Worm (Caenorhabditis elegans): ENCODE measurements around the gene atad-3.

atad-3 gene

DNA sequence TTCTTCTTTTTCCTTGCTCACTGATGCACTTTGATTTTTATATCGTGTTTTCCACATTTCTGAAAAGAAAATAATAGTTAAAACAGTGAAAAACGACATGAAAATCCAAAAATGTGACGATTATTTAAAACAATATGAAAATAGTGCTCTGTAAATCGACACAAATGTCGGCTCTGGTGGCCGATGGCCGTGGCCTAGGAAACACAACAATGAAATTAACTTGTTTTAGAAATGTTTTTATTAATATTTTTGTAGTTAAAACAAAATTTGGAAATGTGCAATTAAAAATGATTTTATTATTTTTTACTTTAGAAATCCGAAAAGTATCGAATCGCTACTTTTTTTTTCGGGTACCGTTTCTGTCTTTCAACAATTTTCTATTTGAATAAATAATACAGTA, 48.0 kb upstream of the atad-3 start, which contains the start of gene arv-1 (continued):
- TF ChIP-seq ceh-31 (tag; optimal IDR thresholded peaks at IDR 0.05) (peak; percentile 79), lim-6 (tag; optimal IDR thresholded peaks at IDR 0.05) (no peak), dve-1 (tag; optimal IDR thresholded peaks at IDR 0.05) (no peak), tbx-7 (tag; optimal IDR thresholded peaks at IDR 0.05) (peak; percentile 74), T23F11.4 (GFP tag; optimal IDR thresholded peaks at IDR 0.05) (no peak), fkh-6 (tag; optimal IDR thresholded peaks at IDR 0.05) (no peak), nhr-11 (tag; optimal IDR thresholded peaks at IDR 0.05) (no peak), ama-1 (optimal IDR thresholded peaks at IDR 0.05) (no peak), pat-9 (tag; optimal IDR thresholded peaks at IDR 0.05) (no peak), unc-86 (tag; optimal IDR thresholded peaks at IDR 0.05) (no peak), K02D7.2 (tag; optimal IDR thresholded peaks at IDR 0.05) (no peak), eyg-1 (tag; optimal IDR thresholded peaks at IDR 0.05) (no peak), ceh-24 (tag; optimal IDR thresholded peaks at IDR 0.05) (no peak)

DNA sequence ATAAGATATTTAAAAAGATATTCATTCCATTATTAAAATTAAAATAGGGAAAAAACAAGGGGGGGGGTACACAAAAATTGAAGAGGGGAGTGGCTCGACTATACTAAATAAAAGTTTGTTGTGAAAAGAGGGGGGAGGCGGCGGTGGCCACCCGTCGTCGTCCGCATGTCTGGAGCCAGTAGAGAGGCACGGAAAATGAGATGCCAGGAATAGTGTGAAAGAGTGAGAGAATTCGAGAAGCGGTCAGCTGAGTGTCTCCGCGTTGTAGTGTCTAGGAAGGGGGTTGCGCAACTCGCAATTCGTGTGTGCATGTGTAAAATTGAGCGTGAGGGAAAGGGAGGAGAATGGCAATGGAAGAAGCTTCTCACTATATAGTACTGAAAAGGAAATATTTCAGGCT, 46.5 kb upstream of the atad-3 start:
- TF ChIP-seq ceh-24 (tag; optimal IDR thresholded peaks at IDR 0.05) (no peak), ceh-6 (GFP tag; optimal IDR thresholded peaks at IDR 0.05) (no peak), nhr-11 (tag; optimal IDR thresholded peaks at IDR 0.05) (no peak), elt-4 (tag; optimal IDR thresholded peaks at IDR 0.05) (no peak), ztf-16 (tag; optimal IDR thresholded peaks at IDR 0.05) (no peak), dmd-4 (tag; optimal IDR thresholded peaks at IDR 0.05; ENCODE audit: borderline replicate concordance) (no peak), fkh-6 (tag; optimal IDR thresholded peaks at IDR 0.05) (peak; percentile 47), unc-3 (GFP tag; conservative IDR thresholded peaks at IDR 0.05) (no peak), unc-3 (tag; optimal IDR thresholded peaks at IDR 0.05) (no peak), ceh-18 (tag; optimal IDR thresholded peaks at IDR 0.05) (peak; percentile 31), ceh-14 (tag; optimal IDR thresholded peaks at IDR 0.05) (peak; percentile 49), nfya-1 (tag; optimal IDR thresholded peaks at IDR 0.05) (peak; percentile 79), unc-42 (tag; optimal IDR thresholded peaks at IDR 0.05) (peak; percentile 59), pha-2 (tag; optimal IDR thresholded peaks at IDR 0.05) (no peak), sox-2 (GFP tag; IDR thresholded peaks at IDR 0.05) (no peak), C38D4.7 (GFP tag; optimal IDR thresholded peaks at IDR 0.05) (no peak), ref-2 (tag; optimal IDR thresholded peaks at IDR 0.05) (peak; percentile 64), elt-2 (tag; optimal IDR thresholded peaks at IDR 0.05) (peak; percentile 10), fax-1 (tag; optimal IDR thresholded peaks at IDR 0.05) (no peak), Y22D7AL.16 (tag; optimal IDR thresholded peaks at IDR 0.05) (no peak), F13H6.1 (tag; optimal IDR thresholded peaks at IDR 0.05) (no peak), ceh-48 (tag; optimal IDR thresholded peaks at IDR 0.05) (no peak), ceh-30 (tag; optimal IDR thresholded peaks at IDR 0.05) (no peak), T23F11.4 (GFP tag; optimal IDR thresholded peaks at IDR 0.05) (no peak), C08G9.2 (tag; optimal IDR thresholded peaks at IDR 0.05) (no peak), dve-1 (tag; optimal IDR thresholded peaks at IDR 0.05) (no peak), ceh-19 (GFP tag; optimal IDR thresholded peaks at IDR 0.05) (peak; percentile 70), che-1 (tag; optimal IDR thresholded peaks at IDR 0.05) (no peak), eyg-1 (tag; optimal IDR thresholded peaks at IDR 0.05) (no peak), ceh-34 (tag; optimal IDR thresholded peaks at IDR 0.05) (peak; percentile 61), npax-4 (tag; optimal IDR thresholded peaks at IDR 0.05) (no peak), sox-4 (tag; optimal IDR thresholded peaks at IDR 0.05) (no peak), tbx-7 (tag; optimal IDR thresholded peaks at IDR 0.05) (no peak), gmeb-2 (tag; optimal IDR thresholded peaks at IDR 0.05) (no peak), lin-11 (tag; optimal IDR thresholded peaks at IDR 0.05) (no peak), sdc-2 (tag; optimal IDR thresholded peaks at IDR 0.05) (no peak), ceh-2 (tag; optimal IDR thresholded peaks at IDR 0.05) (peak; percentile 9), madf-2 (tag; optimal IDR thresholded peaks at IDR 0.05) (peak; percentile 37), hlh-6 (tag; optimal IDR thresholded peaks at IDR 0.05) (no peak), pqm-1 (tag; optimal IDR thresholded peaks at IDR 0.05) (no peak), ceh-31 (tag; optimal IDR thresholded peaks at IDR 0.05) (peak; percentile 80), nhr-232 (tag; optimal IDR thresholded peaks at IDR 0.05) (no peak), mec-3 (tag; optimal IDR thresholded peaks at IDR 0.05; ENCODE audit: borderline replicate concordance) (no peak), fkh-10 (GFP tag; optimal IDR thresholded peaks at IDR 0.05) (no peak), ttx-3 (tag; optimal IDR thresholded peaks at IDR 0.05) (no peak), pat-9 (tag; optimal IDR thresholded peaks at IDR 0.05) (no peak), odd-2 (tag; optimal IDR thresholded peaks at IDR 0.05) (no peak)
